Fruit fly (Drosophila melanogaster) whole organism, embryonic: Measurements from ENCODE around the gene CG13484.

Source experiments
- Atf-2 ChIP-seq: fragments of 200-800 bp; sonication (Bioruptor generic); optimal IDR thresholded peaks from 2 replicates; lab custom pipeline; 2016; ENCODE audit warnings: missing biosample characterization, missing genetic modification characterization
- B-H1 ChIP-seq: fragments of 200-800 bp; sonication (Bioruptor generic); IDR thresholded peaks from 3 replicates; pipeline ENCODE4 v1.3.6; 2022; ENCODE audit warnings: missing biosample characterization, missing genetic modification characterization
- CG12744 ChIP-seq: fragments of 200-800 bp; sonication (Bioruptor generic); optimal IDR thresholded peaks from 2 replicates; lab custom pipeline; 2016; ENCODE audit warnings: missing biosample characterization, missing genetic modification characterization
- CG13424 ChIP-seq: fragments of 200-800 bp; sonication (Bioruptor generic); optimal IDR thresholded peaks from 2 replicates; lab custom pipeline; 2019; ENCODE audit warnings: missing biosample characterization, mild to moderate bottlenecking, missing genetic modification characterization, moderate library complexity
- CG32532 ChIP-seq: fragments of 200-800 bp; sonication (Bioruptor generic); IDR thresholded peaks from 2 replicates; pipeline ENCODE4 v1.3.6; 2022; ENCODE audit warnings: missing biosample characterization, missing genetic modification characterization
- CG7839 ChIP-seq: fragments of 200-800 bp; sonication (Bioruptor generic); optimal IDR thresholded peaks from 3 replicates; lab custom pipeline; 2018; ENCODE audit warnings: missing biosample characterization, mild to moderate bottlenecking, missing genetic modification characterization, moderate library complexity
- PHDP ChIP-seq: fragments of 200-800 bp; sonication (Bioruptor generic); optimal IDR thresholded peaks from 3 replicates; lab custom pipeline; 2018; ENCODE audit warnings: missing biosample characterization, mild to moderate bottlenecking, missing genetic modification characterization, moderate library complexity
- ash1 ChIP-seq: fragments of 200-800 bp; sonication (Bioruptor generic); optimal IDR thresholded peaks from 2 replicates; lab custom pipeline; 2018; ENCODE audit warnings: missing biosample characterization, mild to moderate bottlenecking, missing genetic modification characterization
- corto ChIP-seq: fragments of 200-800 bp; sonication (Bioruptor generic); optimal IDR thresholded peaks from 2 replicates; lab custom pipeline; 2016; ENCODE audit warnings: missing biosample characterization, mild to moderate bottlenecking, missing genetic modification characterization, moderate library complexity
- slbo ChIP-seq: fragments of 200-800 bp; sonication (Bioruptor generic); IDR thresholded peaks from 2 replicates; pipeline ENCODE4 v1.3.6; 2022; ENCODE audit warnings: missing biosample characterization, missing genetic modification characterization
- tll ChIP-seq, 2 experiments: fragments of 200-800 bp in 1 of 2; fragments of >200 bp in 1 of 2; sonication (Bioruptor generic) in 1 of 2; optimal IDR thresholded peaks; 2 replicates each; lab custom pipeline; 2017 to 2019; ENCODE audit warnings: missing biosample characterization in 2 of 2, missing genetic modification characterization in 2 of 2, mild to moderate bottlenecking in 1 of 2, moderate library complexity in 1 of 2
- zen2 ChIP-seq: fragments of 200-800 bp; sonication (Bioruptor generic); IDR thresholded peaks from 3 replicates; pipeline ENCODE4 v1.3.6; 2022; ENCODE audit warnings: missing biosample characterization, missing genetic modification characterization; ENCODE audit not compliant: partially characterized antibody
- zf30C ChIP-seq: fragments of 200-800 bp; sonication (Bioruptor generic); optimal IDR thresholded peaks from 3 replicates; lab custom pipeline; 2018; ENCODE audit warnings: missing biosample characterization, mild to moderate bottlenecking, missing genetic modification characterization

DNA sequence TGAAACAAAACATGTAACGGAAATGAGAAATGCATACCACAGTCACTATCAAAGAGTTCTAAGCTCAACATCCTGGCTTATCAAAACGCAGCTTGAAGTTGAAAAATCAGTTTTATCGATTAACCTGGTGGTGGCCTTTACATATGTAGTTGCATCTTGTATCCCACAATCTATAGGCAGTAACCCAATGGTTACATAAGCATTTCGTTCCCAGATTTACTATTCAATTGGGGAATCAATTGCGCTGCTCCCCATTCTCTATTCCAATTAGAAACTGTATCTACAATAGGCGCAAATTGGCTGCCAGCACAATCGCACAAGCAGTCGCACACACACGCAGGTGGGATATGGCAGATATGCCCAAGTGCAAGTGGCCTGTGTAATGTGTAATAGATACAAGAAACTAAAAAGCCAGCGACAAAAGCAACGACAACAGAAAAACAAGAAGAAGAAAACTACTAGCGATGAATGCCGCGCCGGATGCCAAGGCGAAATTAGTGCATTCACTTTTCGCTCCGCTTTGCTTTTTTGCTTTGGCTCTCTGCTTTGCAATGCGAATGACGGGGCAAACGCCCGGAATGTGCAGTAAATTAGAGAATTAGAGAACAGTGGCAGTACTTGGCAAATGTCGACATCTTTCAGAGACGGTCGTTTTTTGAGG lies 47.1 kb downstream of the CG13484 start:
- TF ChIP-seq tll (GFP tag; optimal IDR thresholded peaks at IDR 0.05; lab: Kevin White, UChicago) = no peak
- TF ChIP-seq CG32532 (GFP tag; lab: Robert Waterston, UW) = no peak
- TF ChIP-seq Atf-2 (GFP tag; lab: Kevin White, UChicago) = no peak
- no peak for TF ChIP-seq CG7839 (tag; lab: Kevin White, UChicago)
- no peak for TF ChIP-seq ash1 (GFP tag; lab: Kevin White, UChicago)
- no peak for TF ChIP-seq B-H1 (GFP tag; lab: Robert Waterston, UW)
- no peak for TF ChIP-seq zf30C (GFP tag; lab: Kevin White, UChicago)
- no peak for TF ChIP-seq zen2 (GFP tag; lab: Robert Waterston, UW)
- TF ChIP-seq CG12744 (GFP tag; lab: Kevin White, UChicago) = no peak
- TF ChIP-seq slbo (GFP tag; lab: Robert Waterston, UW) = no peak
- no peak for TF ChIP-seq CG13424 (tag; lab: Kevin White, UChicago)
- TF ChIP-seq corto (GFP tag; lab: Kevin White, UChicago) = no peak
- TF ChIP-seq PHDP (tag; lab: Kevin White, UChicago) = no peak
